Worm (Caenorhabditis elegans) whole organism, young adult: Measurements from ENCODE around the gene clec-251.

ENCODE experiments used
- B0035.1 ChIP-seq: sonication (generic microtip); optimal IDR thresholded peaks from 2 replicates; lab custom pipeline; 2016; ENCODE audit warnings: missing genetic modification characterization, mild to moderate bottlenecking, missing compliant biosample characterization, missing genotype, missing genetic modification reagents
- C17E4.6 ChIP-seq: fragments of 200-800 bp; sonication (Bioruptor generic); IDR thresholded peaks from 2 replicates; pipeline ENCODE4 v1.3.6; 2022; ENCODE audit warnings: missing genetic modification reagents, missing genetic modification characterization, missing compliant biosample characterization
- F22D6.2 ChIP-seq: sonication (generic microtip); optimal IDR thresholded peaks from 2 replicates; lab custom pipeline; 2016; ENCODE audit warnings: mild to moderate bottlenecking, missing genetic modification characterization, missing compliant biosample characterization
- F33H1.4 ChIP-seq: fragments of 200-800 bp; sonication (Bioruptor generic); IDR thresholded peaks from 2 replicates; pipeline ENCODE4 v1.3.6; 2022; ENCODE audit warnings: missing genetic modification reagents, missing genetic modification characterization, missing compliant biosample characterization
- F37B4.10 ChIP-seq: fragments of 200-800 bp; sonication (Bioruptor generic); IDR thresholded peaks from 2 replicates; pipeline ENCODE4 v1.3.6; 2022; ENCODE audit warnings: missing genetic modification characterization, missing compliant biosample characterization
- F57A8.1 ChIP-seq: fragments of 200-800 bp; sonication (Bioruptor generic); optimal IDR thresholded peaks from 2 replicates; lab custom pipeline; 2018; ENCODE audit warnings: mild to moderate bottlenecking, missing genetic modification characterization, moderate library complexity, missing compliant biosample characterization
- F57C9.4 ChIP-seq: sonication (generic microtip); optimal IDR thresholded peaks from 2 replicates; lab custom pipeline; 2017; ENCODE audit warnings: mild to moderate bottlenecking, missing genetic modification characterization, missing compliant biosample characterization
- Y56A3A.18 ChIP-seq: fragments of 200-800 bp; sonication (Bioruptor generic); IDR thresholded peaks from 2 replicates; pipeline ENCODE4 v1.3.6; 2022; ENCODE audit warnings: missing genetic modification reagents, missing genetic modification characterization, missing compliant biosample characterization
- Y67H2A.10 ChIP-seq: fragments of 200-800 bp; sonication (Bioruptor generic); conservative IDR thresholded peaks from 2 replicates; pipeline ENCODE4 v1.3.6; 2022; ENCODE audit warnings: missing genetic modification reagents, missing genetic modification characterization, missing compliant biosample characterization
- Y79H2A.3 ChIP-seq: fragments of 200-800 bp; sonication (Bioruptor generic); conservative IDR thresholded peaks from 2 replicates; pipeline ENCODE4 v1.3.6; 2022; ENCODE audit warnings: missing genetic modification reagents, missing genetic modification characterization, missing compliant biosample characterization
- akir-1 ChIP-seq: fragments of 200-800 bp; sonication (Bioruptor generic); optimal IDR thresholded peaks from 2 replicates; lab custom pipeline; 2018; ENCODE audit warnings: mild to moderate bottlenecking, missing genetic modification characterization, moderate library complexity, missing compliant biosample characterization
- aptf-3 ChIP-seq: fragments of 200-800 bp; sonication (Bioruptor generic); IDR thresholded peaks from 2 replicates; pipeline ENCODE4 v1.3.6; 2022; ENCODE audit warnings: missing genetic modification characterization, missing compliant biosample characterization
- attf-6 ChIP-seq: fragments of 200-800 bp; sonication (Bioruptor generic); IDR thresholded peaks from 2 replicates; pipeline ENCODE4 v1.3.6; 2022; ENCODE audit warnings: missing genetic modification reagents, missing genetic modification characterization, missing compliant biosample characterization
- bed-1 ChIP-seq: fragments of 200-800 bp; sonication (Bioruptor generic); IDR thresholded peaks from 2 replicates; pipeline ENCODE4 v1.3.6; 2022; ENCODE audit warnings: missing genetic modification reagents, missing genetic modification characterization, missing compliant biosample characterization
- ceh-40 ChIP-seq: fragments of 200-800 bp; sonication (Bioruptor generic); IDR thresholded peaks from 2 replicates; pipeline ENCODE4 v1.3.6; 2022; ENCODE audit warnings: missing genetic modification characterization, missing compliant biosample characterization
- efl-1 ChIP-seq: fragments of 150-350 bp; optimal IDR thresholded peaks from 2 replicates; lab custom pipeline; 2014; ENCODE audit warnings: missing biosample characterization, missing genetic modification reagents, missing genetic modification characterization
- fkh-3 ChIP-seq: sonication (generic microtip); optimal IDR thresholded peaks from 2 replicates; lab custom pipeline; 2016; ENCODE audit warnings: mild to moderate bottlenecking, missing genetic modification characterization, missing compliant biosample characterization
- gei-17 ChIP-seq: fragments of 200-800 bp; sonication (Bioruptor generic); optimal IDR thresholded peaks from 2 replicates; lab custom pipeline; 2018; ENCODE audit warnings: mild to moderate bottlenecking, missing genetic modification characterization, missing compliant biosample characterization
- hrde-1 ChIP-seq: sonication (generic microtip); optimal IDR thresholded peaks from 2 replicates; lab custom pipeline; 2016; ENCODE audit warnings: missing genetic modification characterization, mild to moderate bottlenecking, missing compliant biosample characterization, moderate library complexity, missing genotype, missing genetic modification reagents, borderline replicate concordance
- let-526 ChIP-seq: fragments of 200-800 bp; sonication (Bioruptor generic); IDR thresholded peaks from 2 replicates; pipeline ENCODE4 v1.3.6; 2022; ENCODE audit warnings: missing genetic modification reagents, missing genetic modification characterization, missing compliant biosample characterization
- lin-26 ChIP-seq: fragments of 200-800 bp; sonication (Bioruptor generic); IDR thresholded peaks from 2 replicates; pipeline ENCODE4 v1.3.6; 2022; ENCODE audit warnings: missing genetic modification reagents, missing genetic modification characterization, missing compliant biosample characterization
- madf-10 ChIP-seq: sonication (generic microtip); optimal IDR thresholded peaks from 2 replicates; lab custom pipeline; 2016; ENCODE audit warnings: mild to moderate bottlenecking, missing genetic modification characterization, missing compliant biosample characterization
- madf-6 ChIP-seq: fragments of 200-800 bp; sonication (Bioruptor generic); IDR thresholded peaks from 2 replicates; pipeline ENCODE4 v1.3.6; 2022; ENCODE audit warnings: missing genetic modification reagents, missing genetic modification characterization, missing compliant biosample characterization
- mcd-1 ChIP-seq: fragments of 200-800 bp; sonication (Bioruptor generic); IDR thresholded peaks from 2 replicates; pipeline ENCODE4 v1.3.6; 2022; ENCODE audit warnings: missing genetic modification reagents, missing genetic modification characterization, missing compliant biosample characterization
- mel-28 ChIP-seq: sonication (generic microtip); optimal IDR thresholded peaks from 2 replicates; lab custom pipeline; 2016; ENCODE audit warnings: borderline replicate concordance, mild to moderate bottlenecking, missing genetic modification characterization, missing compliant biosample characterization
- mxl-1 ChIP-seq: sonication (generic microtip); optimal IDR thresholded peaks from 2 replicates; lab custom pipeline; 2016; ENCODE audit warnings: missing genetic modification characterization, missing compliant biosample characterization
- nhr-27 ChIP-seq: fragments of 200-800 bp; sonication (Bioruptor generic); optimal IDR thresholded peaks from 2 replicates; lab custom pipeline; 2018; ENCODE audit warnings: mild to moderate bottlenecking, missing genetic modification characterization, moderate library complexity, missing compliant biosample characterization
- nhr-80 ChIP-seq: sonication (generic microtip); optimal IDR thresholded peaks from 2 replicates; lab custom pipeline; 2016; ENCODE audit warnings: missing genetic modification characterization, missing compliant biosample characterization
- rpc-1 ChIP-seq, 2 experiments: fragments of 150-350 bp in 1 of 2; sonication (generic microtip) in 1 of 2; optimal IDR thresholded peaks; 2 replicates each; lab custom pipeline; 2014 to 2018; ENCODE audit warnings: missing biosample characterization in 1 of 2, missing genetic modification characterization in 1 of 2, missing genetic modification reagents in 1 of 2, missing genotype in 1 of 2
- sdz-38 ChIP-seq: sonication (generic microtip); optimal IDR thresholded peaks from 2 replicates; lab custom pipeline; 2016; ENCODE audit warnings: missing genotype, missing genetic modification characterization, missing compliant biosample characterization
- snpc-1.1 ChIP-seq: sonication (generic microtip); optimal IDR thresholded peaks from 2 replicates; lab custom pipeline; 2017; ENCODE audit warnings: missing genetic modification characterization, mild to moderate bottlenecking, missing compliant biosample characterization, antibody characterized with exemption, moderate library complexity, missing genotype, missing genetic modification reagents; ENCODE audit not compliant: insufficient read depth
- snpc-3.4 ChIP-seq: sonication (generic microtip); optimal IDR thresholded peaks from 2 replicates; lab custom pipeline; 2017; ENCODE audit warnings: missing genetic modification characterization, mild to moderate bottlenecking, missing compliant biosample characterization, antibody characterized with exemption, moderate library complexity, missing genotype, missing genetic modification reagents
- snpc-4 ChIP-seq, 5 experiments: fragments of 150-350 bp in 1 of 5; sonication (generic microtip) in 4 of 5; optimal IDR thresholded peaks; 2 replicates each; lab custom pipeline; 2014 to 2018; ENCODE audit warnings: missing genetic modification characterization in 5 of 5, missing biosample characterization in 3 of 5, antibody characterized with exemption in 2 of 5, mild to moderate bottlenecking in 2 of 5, missing compliant biosample characterization in 2 of 5, missing genotype in 2 of 5, moderate library complexity in 2 of 5, missing genetic modification reagents in 1 of 5
- sptf-2 ChIP-seq: fragments of 200-800 bp; sonication (Bioruptor generic); optimal IDR thresholded peaks from 2 replicates; lab custom pipeline; 2018; ENCODE audit warnings: mild to moderate bottlenecking, missing genetic modification characterization, missing compliant biosample characterization
- tbp1 ChIP-seq: fragments of 200-800 bp; sonication (Bioruptor generic); optimal IDR thresholded peaks from 2 replicates; lab custom pipeline; 2018; ENCODE audit warnings: mild to moderate bottlenecking, missing genetic modification characterization, missing compliant biosample characterization
- unc-130 ChIP-seq: sonication (generic microtip); optimal IDR thresholded peaks from 2 replicates; lab custom pipeline; 2016; ENCODE audit warnings: missing genetic modification reagents, missing genetic modification characterization, missing compliant biosample characterization
- ztf-25 ChIP-seq: fragments of 200-800 bp; sonication (Bioruptor generic); IDR thresholded peaks from 2 replicates; pipeline ENCODE4 v1.3.6; 2022; ENCODE audit warnings: missing genetic modification reagents, missing genetic modification characterization, missing compliant biosample characterization
- ztf-26 ChIP-seq: sonication (generic microtip); optimal IDR thresholded peaks from 2 replicates; lab custom pipeline; 2017; ENCODE audit warnings: missing genetic modification characterization, missing compliant biosample characterization

The clec-251 gene

ce11 chrV:18776245-18776737 lies 29.5 kb upstream of the clec-251 start, which contains the start of gene Y17D7B.4:
Gene Y17D7B.4, minus strand, starts transcription at chrV:18776687.
- TF ChIP-seq F33H1.4 (GFP tag; lab: Robert Waterston, UW), result no peak
- TF ChIP-seq gei-17, result no peak
- TF ChIP-seq snpc-3.4 (tag; lab: Kevin White, UChicago), result no peak
- no peak for TF ChIP-seq mxl-1 (tag; lab: Kevin White, UChicago)

- TF ChIP-seq snpc-3.4 (tag; lab: Kevin White, UChicago), result no peak
- TF ChIP-seq let-526 (GFP tag; lab: Robert Waterston, UW), result no peak
- no peak for TF ChIP-seq F57A8.1 (GFP tag; lab: Kevin White, UChicago)
- TF ChIP-seq hrde-1, result no peak
- no peak for TF ChIP-seq tbp1 (GFP tag; lab: Kevin White, UChicago)
- TF ChIP-seq Y67H2A.10 (GFP tag; lab: Robert Waterston, UW), result no peak
- TF ChIP-seq snpc-1.1 (tag; lab: Kevin White, UChicago), result no peak
- TF ChIP-seq rpc-1 (optimal IDR thresholded peaks at IDR 0.05; lab: Kevin White, UChicago), result no peak
- TF ChIP-seq rpc-1 (tag; optimal IDR thresholded peaks at IDR 0.05; lab: Kevin White, UChicago), result no peak
- TF ChIP-seq efl-1 (GFP tag; lab: Kevin White, UChicago), result no peak
These were observed 26.0 kb upstream of the clec-251 start, which contains the start of gene clec-257 for ce11 chrV:18772761-18773160. Gene clec-257, plus strand, starts transcription at chrV:18773061.

ce11 chrV:18771804-18772386 lies 25.1 kb upstream of the clec-251 start:
- TF ChIP-seq fkh-3 (no peak), Y79H2A.3 (no peak), Y56A3A.18 (GFP tag; lab: Robert Waterston, UW) (no peak), nhr-80 (tag; lab: Kevin White, UChicago) (no peak), ztf-25 (GFP tag; lab: Robert Waterston, UW) (no peak), B0035.1 (no peak), sptf-2 (GFP tag; lab: Kevin White, UChicago) (no peak), snpc-4 (GFP tag; optimal IDR thresholded peaks at IDR 0.05; lab: Kevin White, UChicago) (no peak), snpc-4 (tag; optimal IDR thresholded peaks at IDR 0.05; lab: Kevin White, UChicago) (no peak), C17E4.6 (GFP tag; lab: Robert Waterston, UW) (no peak)

ce11 chrV:18771390-18771789 lies 24.6 kb upstream of the clec-251 start, which contains the start of gene clec-256:
Gene clec-256, plus strand, starts transcription at chrV:18771690.
- TF ChIP-seq unc-130 (GFP tag; lab: Kevin White, UChicago) (no peak), nhr-27 (no peak), aptf-3 (GFP tag; lab: Robert Waterston, UW) (no peak), madf-6 (no peak)

ce11 chrV:18770623-18771022 lies 23.8 kb upstream of the clec-251 start, which contains the start of gene clec-255:
Gene clec-255, minus strand, starts transcription at chrV:18770723.
- TF ChIP-seq ztf-25 (GFP tag; lab: Robert Waterston, UW) (no peak), bed-1 (no peak), snpc-3.4 (tag; lab: Kevin White, UChicago) (no peak), F57C9.4 (no peak), F37B4.10 (no peak), nhr-80 (tag; lab: Kevin White, UChicago) (no peak), madf-10 (tag; lab: Kevin White, UChicago) (no peak), ztf-26 (tag; lab: Kevin White, UChicago) (no peak), attf-6 (GFP tag; lab: Robert Waterston, UW) (no peak), lin-26 (no peak), mel-28 (tag; lab: Kevin White, UChicago) (no peak), akir-1 (GFP tag; lab: Kevin White, UChicago) (no peak), mcd-1 (GFP tag; lab: Robert Waterston, UW) (no peak), F22D6.2 (tag; lab: Kevin White, UChicago) (no peak), sdz-38 (no peak), ceh-40 (GFP tag; lab: Robert Waterston, UW) (no peak), gei-17 (no peak)
